Worm (Caenorhabditis elegans) whole organism, L4/young adult: ENCODE data around the gene D1044.7.

Source experiments
- W03F9.2 ChIP-seq: fragments of 150-350 bp; optimal IDR thresholded peaks from 2 replicates; lab custom pipeline; 2014; ENCODE audit warnings: missing biosample characterization, missing genetic modification characterization
- dao-5 ChIP-seq: sonication (generic microtip); optimal IDR thresholded peaks from 2 replicates; lab custom pipeline; 2016; ENCODE audit warnings: missing genotype, missing genetic modification characterization, moderate library complexity, missing compliant biosample characterization
- him-1 ChIP-seq: sonication (generic microtip); optimal IDR thresholded peaks from 2 replicates; lab custom pipeline; 2016; ENCODE audit warnings: missing genotype, missing genetic modification reagents, missing genetic modification characterization, missing compliant biosample characterization

D1044.7 gene

ce11 chrIII:5521930-5522329, 13.4 kb upstream of the D1044.7 start, which contains the start of gene D1044.4:
Gene D1044.4, minus strand, starts transcription at chrIII:5522030.
- no peak for TF ChIP-seq him-1
- no peak for TF ChIP-seq dao-5 (tag; lab: Kevin White, UChicago)
- TF ChIP-seq W03F9.2 (tag; lab: Kevin White, UChicago) = no peak

- TF ChIP-seq W03F9.2 (tag; lab: Kevin White, UChicago) (no peak), him-1 (no peak), dao-5 (tag; lab: Kevin White, UChicago) (no peak)
These were observed 8.9 kb upstream of the D1044.7 start, which contains the start of gene nekl-4 for ce11 chrIII:5517423-5517822. Gene nekl-4, minus strand, starts transcription at chrIII:5517523.

- no peak for TF ChIP-seq dao-5 (tag; lab: Kevin White, UChicago)
- no peak for TF ChIP-seq W03F9.2 (tag; lab: Kevin White, UChicago)
- TF ChIP-seq him-1 = no peak
These were observed 3.9 kb upstream of the D1044.7 start, which contains the start of gene pqn-25 for ce11 chrIII:5512502-5512901. Gene pqn-25, minus strand, starts transcription at chrIII:5512602.

- TF ChIP-seq him-1 = no peak
- TF ChIP-seq W03F9.2 (tag; lab: Kevin White, UChicago) = no peak
- TF ChIP-seq dao-5 (tag; lab: Kevin White, UChicago) = no peak
These were observed 1.6 kb downstream of the D1044.7 start for ce11 chrIII:5506936-5507335.

ce11 chrIII:5506023-5506597, 2.5 kb downstream of the D1044.7 start:
- TF ChIP-seq W03F9.2 (tag; lab: Kevin White, UChicago) = no peak
- TF ChIP-seq him-1 = peak; percentile 16

- no peak for TF ChIP-seq W03F9.2 (tag; lab: Kevin White, UChicago)
These were observed 3.0 kb downstream of the D1044.7 start for ce11 chrIII:5505474-5506022.

ce11 chrIII:5504725-5505473, 3.7 kb downstream of the D1044.7 start:
- TF ChIP-seq W03F9.2 (tag; lab: Kevin White, UChicago) (no peak), him-1 (no peak), dao-5 (tag; lab: Kevin White, UChicago) (no peak)

ce11 chrIII:5504164-5504563, 4.4 kb downstream of the D1044.7 start:
- TF ChIP-seq dao-5 (tag; lab: Kevin White, UChicago) (no peak), W03F9.2 (tag; lab: Kevin White, UChicago) (no peak), him-1 (no peak)

ce11 chrIII:5503669-5504068, 4.9 kb downstream of the D1044.7 start:
- TF ChIP-seq dao-5 (tag; lab: Kevin White, UChicago) (no peak), him-1 (no peak), W03F9.2 (tag; lab: Kevin White, UChicago) (no peak)

ce11 chrIII:5502915-5503575, 5.5 kb downstream of the D1044.7 start:
- TF ChIP-seq dao-5 (tag; lab: Kevin White, UChicago) (no peak), him-1 (peak; percentile 32)

ce11 chrIII:5501358-5502287, 6.9 kb downstream of the D1044.7 start, which contains the start of gene R02F2.1:
Gene R02F2.1, plus strand, starts transcription at chrIII:5501885.
- TF ChIP-seq him-1 (no peak), dao-5 (tag; lab: Kevin White, UChicago) (no peak), W03F9.2 (tag; lab: Kevin White, UChicago) (no peak)

- no peak for TF ChIP-seq dao-5 (tag; lab: Kevin White, UChicago)
- no peak for TF ChIP-seq W03F9.2 (tag; lab: Kevin White, UChicago)
- TF ChIP-seq him-1 = no peak
These were observed 7.8 kb downstream of the D1044.7 start for ce11 chrIII:5500732-5501131.

- TF ChIP-seq dao-5 (tag; lab: Kevin White, UChicago) = no peak
These were observed 8.6 kb downstream of the D1044.7 start for ce11 chrIII:5499942-5500341.
